Worm (Caenorhabditis elegans) whole organism, young adult: ENCODE data around the gene ZK809.5.

ENCODE experiments used
- attf-5 ChIP-seq: fragments of 200-800 bp; sonication (Bioruptor generic); optimal IDR thresholded peaks from 2 replicates; lab custom pipeline; 2018; ENCODE audit warnings: mild to moderate bottlenecking, missing genetic modification characterization, missing compliant biosample characterization
- bed-2 ChIP-seq: fragments of 200-800 bp; sonication (Bioruptor generic); IDR thresholded peaks from 2 replicates; pipeline ENCODE4 v1.3.6; 2022; ENCODE audit warnings: missing genetic modification reagents, missing genetic modification characterization, missing compliant biosample characterization
- rpc-1 ChIP-seq, 2 experiments: fragments of 150-350 bp in 1 of 2; sonication (generic microtip) in 1 of 2; optimal IDR thresholded peaks; 2 replicates each; lab custom pipeline; 2014 to 2018; ENCODE audit warnings: missing biosample characterization in 1 of 2, missing genetic modification characterization in 1 of 2, missing genetic modification reagents in 1 of 2, missing genotype in 1 of 2
- unc-130 ChIP-seq: sonication (generic microtip); optimal IDR thresholded peaks from 2 replicates; lab custom pipeline; 2016; ENCODE audit warnings: missing genetic modification reagents, missing genetic modification characterization, missing compliant biosample characterization

ce11 chrIV:11695634-11696033, 39.1 kb downstream of the ZK809.5 start:
- TF ChIP-seq attf-5 (GFP tag; lab: Kevin White, UChicago) = no peak
- TF ChIP-seq bed-2 (GFP tag; lab: Robert Waterston, UW) = no peak
- peak; percentile 23 for TF ChIP-seq unc-130 (GFP tag; lab: Kevin White, UChicago)
- no peak for TF ChIP-seq rpc-1 (optimal IDR thresholded peaks at IDR 0.05; lab: Kevin White, UChicago)
- no peak for TF ChIP-seq rpc-1 (tag; optimal IDR thresholded peaks at IDR 0.05; lab: Kevin White, UChicago)
